Worm (Caenorhabditis elegans) whole organism, L4 larva: ENCODE data around the gene F10E7.11.

Experiments used
- F37D6.2 ChIP-seq: sonication (generic microtip); optimal IDR thresholded peaks from 2 replicates; lab custom pipeline; 2016; ENCODE audit warnings: mild to moderate bottlenecking, missing genetic modification characterization, missing compliant biosample characterization
- R02D3.7 ChIP-seq: fragments of 150-350 bp; sonication (generic microtip); optimal IDR thresholded peaks from 3 replicates; lab custom pipeline; 2014; ENCODE audit warnings: missing biosample characterization, missing genetic modification characterization
- T26A8.4 ChIP-seq: fragments of 200-800 bp; sonication (Bioruptor generic); IDR thresholded peaks from 2 replicates; pipeline ENCODE4 v1.3.6; 2022; ENCODE audit warnings: missing genetic modification characterization, missing compliant biosample characterization
- Y105C5A.15 ChIP-seq: fragments of 200-800 bp; sonication (Bioruptor generic); IDR thresholded peaks from 2 replicates; pipeline ENCODE4 v1.3.6; 2022; ENCODE audit warnings: missing genetic modification characterization, missing compliant biosample characterization
- Y48G9A.11 ChIP-seq: fragments of 200-800 bp; sonication (Bioruptor generic); IDR thresholded peaks from 2 replicates; pipeline ENCODE4 v1.3.6; 2022; ENCODE audit warnings: missing genetic modification reagents, missing genetic modification characterization, missing compliant biosample characterization
- aha-1 ChIP-seq: fragments of 150-350 bp; peaks from one replicate; lab custom pipeline; 2014; ENCODE audit warnings: missing biosample characterization, missing genetic modification characterization
- ceh-20 ChIP-seq: fragments of 200-800 bp; sonication (Bioruptor generic); IDR thresholded peaks from 2 replicates; pipeline ENCODE4 v1.3.6; 2022; ENCODE audit warnings: missing genetic modification reagents, missing genetic modification characterization, missing compliant biosample characterization
- ces-1 ChIP-seq: fragments of 150-350 bp; sonication (generic microtip); optimal IDR thresholded peaks from 4 replicates; lab custom pipeline; 2014; ENCODE audit warnings: missing biosample characterization, missing genetic modification reagents, missing genetic modification characterization
- daf-12 ChIP-seq: fragments of 150-350 bp; optimal IDR thresholded peaks from 2 replicates; lab custom pipeline; 2014; ENCODE audit warnings: missing biosample characterization, missing genetic modification reagents, missing genetic modification characterization
- daf-16 ChIP-seq, 3 experiments: sonication (generic microtip); optimal IDR thresholded peaks; 2 replicates each; lab custom pipeline; 2016 to 2017; ENCODE audit warnings: missing genetic modification characterization in 3 of 3, missing genetic modification reagents in 3 of 3, mild to moderate bottlenecking in 2 of 3, missing compliant biosample characterization in 2 of 3, missing biosample characterization in 1 of 3, moderate library complexity in 1 of 3
- dmd-6 ChIP-seq: fragments of 200-800 bp; sonication (Bioruptor generic); IDR thresholded peaks from 2 replicates; pipeline ENCODE4 v1.3.6; 2022; ENCODE audit warnings: missing genetic modification reagents, missing genetic modification characterization, missing compliant biosample characterization
- dmd-8 ChIP-seq: fragments of 200-800 bp; sonication (Bioruptor generic); IDR thresholded peaks from 2 replicates; pipeline ENCODE4 v1.3.6; 2022; ENCODE audit warnings: missing genetic modification characterization, missing compliant biosample characterization
- dpl-1 ChIP-seq: fragments of 150-350 bp; optimal IDR thresholded peaks from 2 replicates; lab custom pipeline; 2014; ENCODE audit warnings: missing biosample characterization, missing genetic modification reagents, missing genetic modification characterization
- duxl-1 ChIP-seq: sonication (generic microtip); optimal IDR thresholded peaks from 2 replicates; lab custom pipeline; 2016; ENCODE audit warnings: mild to moderate bottlenecking, missing genetic modification characterization, moderate library complexity, missing compliant biosample characterization; ENCODE audit not compliant: poor library complexity
- egl-43 ChIP-seq: fragments of 200-800 bp; sonication (Bioruptor generic); IDR thresholded peaks from 2 replicates; pipeline ENCODE4 v1.3.6; 2022; ENCODE audit warnings: missing genetic modification reagents, missing genetic modification characterization, missing compliant biosample characterization
- fos-1 ChIP-seq: fragments of 150-350 bp; optimal IDR thresholded peaks from 2 replicates; lab custom pipeline; 2014; ENCODE audit warnings: missing biosample characterization, missing genetic modification characterization
- gei-8 ChIP-seq: fragments of 200-800 bp; sonication (Bioruptor generic); optimal IDR thresholded peaks from 2 replicates; lab custom pipeline; 2018; ENCODE audit warnings: mild to moderate bottlenecking, missing genetic modification characterization, missing compliant biosample characterization
- hif-1 ChIP-seq, 2 experiments: sonication (generic microtip); optimal IDR thresholded peaks; 2 replicates each; lab custom pipeline; 2016 to 2017; ENCODE audit warnings: missing compliant biosample characterization in 2 of 2, missing genetic modification characterization in 2 of 2, missing genetic modification reagents in 2 of 2, missing genotype in 2 of 2, mild to moderate bottlenecking in 1 of 2
- hlh-11 ChIP-seq: fragments of 200-800 bp; sonication (Bioruptor generic); optimal IDR thresholded peaks from 2 replicates; lab custom pipeline; 2018; ENCODE audit warnings: mild to moderate bottlenecking, missing genetic modification characterization, missing compliant biosample characterization
- hlh-30 ChIP-seq: sonication (generic microtip); optimal IDR thresholded peaks from 2 replicates; lab custom pipeline; 2017; ENCODE audit warnings: antibody characterized with exemption, mild to moderate bottlenecking, missing genetic modification characterization, missing compliant biosample characterization; ENCODE audit not compliant: insufficient read depth
- hmg-1.1 ChIP-seq: fragments of 200-800 bp; sonication (Bioruptor generic); IDR thresholded peaks from 2 replicates; pipeline ENCODE4 v1.3.6; 2022; ENCODE audit warnings: missing genetic modification reagents, missing genetic modification characterization, missing compliant biosample characterization
- jun-1 ChIP-seq: fragments of 150-350 bp; optimal IDR thresholded peaks from 2 replicates; lab custom pipeline; 2014; ENCODE audit warnings: missing biosample characterization, missing genetic modification reagents, missing genetic modification characterization
- lin-1 ChIP-seq: fragments of 200-800 bp; sonication (Bioruptor generic); IDR thresholded peaks from 2 replicates; pipeline ENCODE4 v1.3.6; 2022; ENCODE audit warnings: missing genetic modification reagents, missing genetic modification characterization, missing compliant biosample characterization
- lin-13 ChIP-seq: fragments of 150-350 bp; optimal IDR thresholded peaks from 2 replicates; lab custom pipeline; 2014; ENCODE audit warnings: missing biosample characterization, missing genetic modification reagents, missing genetic modification characterization
- lin-38 ChIP-seq: fragments of 200-800 bp; sonication (Bioruptor generic); IDR thresholded peaks from 2 replicates; pipeline ENCODE4 v1.3.6; 2022; ENCODE audit warnings: missing genetic modification reagents, missing genetic modification characterization, missing compliant biosample characterization
- lin-39 ChIP-seq: fragments of 150-350 bp; optimal IDR thresholded peaks from 2 replicates; lab custom pipeline; 2014; ENCODE audit warnings: missing biosample characterization, missing genetic modification reagents, missing genetic modification characterization
- lsy-2 ChIP-seq, 2 experiments: fragments of 150-350 bp in 1 of 2; sonication (generic microtip) in 1 of 2; optimal IDR thresholded peaks; 2 replicates each; lab custom pipeline; 2014 to 2017; ENCODE audit warnings: missing biosample characterization in 2 of 2, missing genetic modification characterization in 2 of 2
- madf-5 ChIP-seq, 2 experiments: fragments of 200-800 bp; sonication (Bioruptor generic); IDR thresholded peaks; 2 replicates each; pipeline ENCODE4 v1.3.6; 2022; ENCODE audit warnings: missing compliant biosample characterization in 2 of 2, missing genetic modification characterization in 2 of 2
- mdl-1 ChIP-seq, 2 experiments: fragments of 150-350 bp in 1 of 2; sonication (generic microtip) in 1 of 2; optimal IDR thresholded peaks; 2 replicates each; lab custom pipeline; 2014 to 2017; ENCODE audit warnings: missing biosample characterization in 2 of 2, missing genetic modification characterization in 2 of 2
- mdt-29 ChIP-seq: fragments of 200-800 bp; sonication (Bioruptor generic); IDR thresholded peaks from 2 replicates; pipeline ENCODE4 v1.3.6; 2022; ENCODE audit warnings: missing genetic modification reagents, missing genetic modification characterization, missing compliant biosample characterization
- mep-1 ChIP-seq: fragments of 150-350 bp; sonication (generic microtip); optimal IDR thresholded peaks from 3 replicates; lab custom pipeline; 2014; ENCODE audit warnings: missing biosample characterization, missing genetic modification characterization
- mes-2 ChIP-seq: sonication (generic microtip); optimal IDR thresholded peaks from 2 replicates; lab custom pipeline; 2016; ENCODE audit warnings: missing genotype, mild to moderate bottlenecking, missing genetic modification characterization, missing compliant biosample characterization; ENCODE audit not compliant: poor library complexity, severe bottlenecking
- mxl-2 ChIP-seq: fragments of 200-800 bp; sonication (Bioruptor generic); conservative IDR thresholded peaks from 2 replicates; pipeline ENCODE4 v1.3.6; 2022; ENCODE audit warnings: missing genetic modification reagents, missing genetic modification characterization, missing compliant biosample characterization
- nhr-10 ChIP-seq: fragments of 150-350 bp; optimal IDR thresholded peaks from 2 replicates; lab custom pipeline; 2014; ENCODE audit warnings: missing biosample characterization, missing genetic modification characterization
- nhr-111 ChIP-seq: fragments of 200-800 bp; sonication (Bioruptor generic); optimal IDR thresholded peaks from 2 replicates; lab custom pipeline; 2018; ENCODE audit warnings: mild to moderate bottlenecking, missing genetic modification characterization, missing compliant biosample characterization
- nhr-28 ChIP-seq: fragments of 150-350 bp; optimal IDR thresholded peaks from 2 replicates; lab custom pipeline; 2014; ENCODE audit warnings: missing biosample characterization, missing genetic modification characterization
- nhr-76 ChIP-seq: fragments of 150-350 bp; optimal IDR thresholded peaks from 2 replicates; lab custom pipeline; 2014; ENCODE audit warnings: missing biosample characterization, missing genetic modification characterization
- set-16 ChIP-seq: fragments of 200-800 bp; sonication (Bioruptor generic); IDR thresholded peaks from 2 replicates; pipeline ENCODE4 v1.3.6; 2022; ENCODE audit warnings: missing genetic modification reagents, missing genetic modification characterization, missing compliant biosample characterization
- skn-1 ChIP-seq: fragments of 150-350 bp; optimal IDR thresholded peaks from 2 replicates; lab custom pipeline; 2014; ENCODE audit warnings: missing biosample characterization, missing genetic modification characterization
- spr-1 ChIP-seq: sonication (generic microtip); optimal IDR thresholded peaks from 2 replicates; lab custom pipeline; 2016; ENCODE audit warnings: mild to moderate bottlenecking, missing genetic modification characterization, missing compliant biosample characterization
- spr-3 ChIP-seq: fragments of 200-800 bp; sonication (Bioruptor generic); optimal IDR thresholded peaks from 2 replicates; lab custom pipeline; 2018; ENCODE audit warnings: mild to moderate bottlenecking, missing genetic modification characterization, missing compliant biosample characterization
- unc-39 ChIP-seq: sonication (generic microtip); optimal IDR thresholded peaks from 2 replicates; lab custom pipeline; 2017; ENCODE audit warnings: missing biosample characterization, missing genetic modification characterization
- unc-62 ChIP-seq, 3 experiments: fragments of 150-350 bp in 1 of 3; sonication (generic microtip); optimal IDR thresholded peaks in 2 of 3; peaks in 1 of 3; 1 replicate in 1 of 3; 2 replicates in 2 of 3; lab custom pipeline; 2014 to 2017; ENCODE audit warnings: missing biosample characterization in 3 of 3, missing genetic modification characterization in 3 of 3, missing genetic modification reagents in 3 of 3, missing genotype in 1 of 3
- zag-1 ChIP-seq: fragments of 150-350 bp; optimal IDR thresholded peaks from 2 replicates; lab custom pipeline; 2014; ENCODE audit warnings: missing biosample characterization, missing genetic modification characterization
- zfp-2 ChIP-seq: sonication (generic microtip); optimal IDR thresholded peaks from 2 replicates; lab custom pipeline; 2016; ENCODE audit warnings: mild to moderate bottlenecking, missing genetic modification characterization, missing compliant biosample characterization

Gene F10E7.11

ce11 chrII:7106313-7106712 lies 16.4 kb downstream of the F10E7.11 start:
- no peak for TF ChIP-seq skn-1 (tag; lab: Kevin White, UChicago)
- TF ChIP-seq lin-38, result peak; percentile 37; the same call in 1 of the 2 replicates
- TF ChIP-seq set-16 (GFP tag; lab: Robert Waterston, UW), result no peak
- TF ChIP-seq egl-43 (GFP tag; lab: Robert Waterston, UW), result no peak
- TF ChIP-seq Y48G9A.11 (GFP tag; lab: Robert Waterston, UW), result peak; percentile 59
- TF ChIP-seq lin-1 (GFP tag; lab: Robert Waterston, UW), result no peak
- no peak for TF ChIP-seq nhr-28
- no peak for TF ChIP-seq R02D3.7 (tag; lab: Kevin White, UChicago)
- TF ChIP-seq madf-5 (GFP tag; IDR thresholded peaks at IDR 0.05; lab: Robert Waterston, UW), result no peak
- no peak for TF ChIP-seq mxl-2
- TF ChIP-seq hif-1 (tag; optimal IDR thresholded peaks at IDR 0.05; lab: Kevin White, UChicago), result no peak
- no peak for TF ChIP-seq lsy-2 (tag; optimal IDR thresholded peaks at IDR 0.05; lab: Kevin White, UChicago)

- no peak for TF ChIP-seq spr-3
- TF ChIP-seq hif-1 (tag; optimal IDR thresholded peaks at IDR 0.05; lab: Kevin White, UChicago), result peak in 1 of 2 experiments; percentile 84
- peak; percentile 82 for TF ChIP-seq mep-1 (tag; lab: Kevin White, UChicago)
- TF ChIP-seq lin-39 (tag; lab: Kevin White, UChicago), result no peak
- peak; percentile 70 for TF ChIP-seq zfp-2 (tag; lab: Kevin White, UChicago)
- peak; percentile 39 for TF ChIP-seq jun-1 (tag; lab: Kevin White, UChicago)
- TF ChIP-seq lin-13 (GFP tag; lab: Kevin White, UChicago), result peak; percentile 78
- no peak for TF ChIP-seq hmg-1.1 (GFP tag; lab: Robert Waterston, UW)
- no peak for TF ChIP-seq nhr-10
- TF ChIP-seq spr-1 (tag; lab: Kevin White, UChicago), result peak; percentile 16
- no peak for TF ChIP-seq zag-1 (tag; lab: Kevin White, UChicago)
- no peak for TF ChIP-seq dmd-8 (GFP tag; lab: Robert Waterston, UW)
- TF ChIP-seq lin-38, result peak; percentile 73
- TF ChIP-seq mdt-29 (GFP tag; lab: Robert Waterston, UW), result no peak
- peak; percentile 70 for TF ChIP-seq nhr-28
- peak in 1 of 2 experiments; percentile 99 for TF ChIP-seq unc-62 (GFP tag; optimal IDR thresholded peaks at IDR 0.05 in 1 of 2; lab: Kevin White, UChicago)
- TF ChIP-seq unc-62 (tag; optimal IDR thresholded peaks at IDR 0.05; lab: Kevin White, UChicago), result no peak
- TF ChIP-seq gei-8, result no peak
- TF ChIP-seq F37D6.2 (tag; lab: Kevin White, UChicago), result peak; percentile 40
- peak; percentile 95 to 99 for TF ChIP-seq lsy-2 (tag; optimal IDR thresholded peaks at IDR 0.05; lab: Kevin White, UChicago)
- no peak for TF ChIP-seq lin-1 (GFP tag; lab: Robert Waterston, UW)
- TF ChIP-seq ceh-20, result 0 out of 2 replicates have a peak, but pooled peaks have one; percentile 41
- peak; percentile 54 for TF ChIP-seq hlh-11 (tag; lab: Kevin White, UChicago)
- TF ChIP-seq ces-1 (GFP tag; lab: Kevin White, UChicago), result peak; percentile 29
- TF ChIP-seq mdl-1 (tag; optimal IDR thresholded peaks at IDR 0.05; lab: Kevin White, UChicago), result peak in 1 of 2 experiments; percentile 49
- TF ChIP-seq dmd-6 (GFP tag; lab: Robert Waterston, UW), result peak; percentile 29; the same call in 1 of the 2 replicates
- no peak for TF ChIP-seq Y105C5A.15 (GFP tag; lab: Robert Waterston, UW)
- TF ChIP-seq fos-1 (tag; lab: Kevin White, UChicago), result no peak
- peak; percentile 75 for TF ChIP-seq hlh-30 (tag; lab: Kevin White, UChicago)
- TF ChIP-seq daf-16 (GFP tag; optimal IDR thresholded peaks at IDR 0.05; lab: Kevin White, UChicago), result peak in 1 of 2 experiments; percentile 28
- TF ChIP-seq daf-16 (tag; optimal IDR thresholded peaks at IDR 0.05; lab: Kevin White, UChicago), result peak; percentile 76
- no peak for TF ChIP-seq duxl-1 (tag; lab: Kevin White, UChicago)
- TF ChIP-seq nhr-76, result no peak
- peak; percentile 35; the same call in 1 of the 2 replicates for TF ChIP-seq T26A8.4 (GFP tag; lab: Robert Waterston, UW)
- peak; percentile 89 for TF ChIP-seq mes-2 (tag; lab: Kevin White, UChicago)
- TF ChIP-seq dpl-1 (GFP tag; lab: Kevin White, UChicago), result peak; percentile 72
- TF ChIP-seq aha-1 (tag; lab: Kevin White, UChicago), result peak; percentile 97
- TF ChIP-seq unc-39 (tag; lab: Kevin White, UChicago), result no peak
- TF ChIP-seq Y48G9A.11 (GFP tag; lab: Robert Waterston, UW), result peak; percentile 99
- TF ChIP-seq nhr-111 (GFP tag; lab: Kevin White, UChicago), result no peak
- no peak for TF ChIP-seq daf-12 (tag; lab: Kevin White, UChicago)
Measured at ce11 chrII:7104794-7105613, 17.7 kb downstream of the F10E7.11 start, which contains the start of the genes farl-11 and rpl-33. Gene farl-11, minus strand, starts transcription at chrII:7105035. Gene rpl-33, plus strand, starts transcription at chrII:7105563.
